Worm (Caenorhabditis elegans): Measurements from ENCODE around the gene Y116A8C.40.

Y116A8C.40 gene

ce11 chrIV:17150871-17151270 lies at the start of gene Y116A8C.40:
Gene Y116A8C.40, minus strand, starts transcription at chrIV:17150971.
- TF ChIP-seq zag-1 (tag; optimal IDR thresholded peaks at IDR 0.05), result no peak

ce11 chrIV:17199706-17200105 lies 48.9 kb upstream of the Y116A8C.40 start:
- TF ChIP-seq nhr-21 (tag; optimal IDR thresholded peaks at IDR 0.05) (no peak), nhr-237 (tag; optimal IDR thresholded peaks at IDR 0.05) (no peak), mbf-1 (tag; optimal IDR thresholded peaks at IDR 0.05) (no peak), lin-39 (tag; optimal IDR thresholded peaks at IDR 0.05) (no peak), aly-2 (tag; optimal IDR thresholded peaks at IDR 0.05) (no peak), crh-2 (tag; optimal IDR thresholded peaks at IDR 0.05) (no peak), mdl-1 (tag; optimal IDR thresholded peaks at IDR 0.05) (no peak), ztf-4 (tag; optimal IDR thresholded peaks at IDR 0.05) (no peak), nhr-11 (tag; optimal IDR thresholded peaks at IDR 0.05) (no peak)

- TF ChIP-seq nhr-237 (tag; optimal IDR thresholded peaks at IDR 0.05) (no peak), F13H6.1 (tag; optimal IDR thresholded peaks at IDR 0.05) (no peak), ceh-16 (tag; optimal IDR thresholded peaks at IDR 0.05) (no peak), egl-27 (tag; optimal IDR thresholded peaks at IDR 0.05) (no peak), ama-1 (optimal IDR thresholded peaks at IDR 0.05) (no peak), ceh-82 (tag; optimal IDR thresholded peaks at IDR 0.05) (no peak), ztf-11 (tag; optimal IDR thresholded peaks at IDR 0.05) (no peak)
These were observed 42.7 kb upstream of the Y116A8C.40 start for ce11 chrIV:17193491-17193890.

- no peak for TF ChIP-seq F13H6.1 (tag; optimal IDR thresholded peaks at IDR 0.05)
- TF ChIP-seq lin-13 (GFP tag; optimal IDR thresholded peaks at IDR 0.05), result no peak
- no peak for TF ChIP-seq ceh-16 (tag; optimal IDR thresholded peaks at IDR 0.05)
- TF ChIP-seq lin-39 (tag; optimal IDR thresholded peaks at IDR 0.05), result no peak
- TF ChIP-seq R02D3.7 (tag; optimal IDR thresholded peaks at IDR 0.05), result no peak
- TF ChIP-seq elt-3 (tag; optimal IDR thresholded peaks at IDR 0.05), result no peak
- TF ChIP-seq unc-39 (tag; optimal IDR thresholded peaks at IDR 0.05), result no peak
- TF ChIP-seq Y55F3AM.14 (GFP tag; optimal IDR thresholded peaks at IDR 0.05), result no peak
- TF ChIP-seq sem-4 (tag; optimal IDR thresholded peaks at IDR 0.05), result no peak
- no peak for TF ChIP-seq nhr-21 (tag; optimal IDR thresholded peaks at IDR 0.05)
- no peak for TF ChIP-seq blmp-1 (tag; optimal IDR thresholded peaks at IDR 0.05; ENCODE audit: insufficient read depth)
- no peak for TF ChIP-seq mdl-1 (tag; optimal IDR thresholded peaks at IDR 0.05)
- TF ChIP-seq C34F6.9 (tag; optimal IDR thresholded peaks at IDR 0.05), result no peak
- TF ChIP-seq unc-62 (GFP tag; optimal IDR thresholded peaks at IDR 0.05), result no peak
- no peak for TF ChIP-seq lin-11 (tag; optimal IDR thresholded peaks at IDR 0.05)
- TF ChIP-seq alr-1 (tag; optimal IDR thresholded peaks at IDR 0.05), result no peak
- no peak for TF ChIP-seq ztf-11 (tag; optimal IDR thresholded peaks at IDR 0.05)
- TF ChIP-seq crh-2 (tag; optimal IDR thresholded peaks at IDR 0.05), result no peak
- TF ChIP-seq nhr-10 (tag; optimal IDR thresholded peaks at IDR 0.05), result no peak
These were observed 41.0 kb upstream of the Y116A8C.40 start, which contains the start of gene flp-17 for ce11 chrIV:17191791-17192190. Gene flp-17, minus strand, starts transcription at chrIV:17191891.

ce11 chrIV:17189193-17189592 lies 38.4 kb upstream of the Y116A8C.40 start:
- no peak for TF ChIP-seq F13H6.1 (tag; optimal IDR thresholded peaks at IDR 0.05)
- TF ChIP-seq nhr-237 (tag; optimal IDR thresholded peaks at IDR 0.05), result no peak
- no peak for TF ChIP-seq lin-13 (GFP tag; optimal IDR thresholded peaks at IDR 0.05)
- no peak for TF ChIP-seq lin-11 (tag; optimal IDR thresholded peaks at IDR 0.05)
- TF ChIP-seq ztf-1 (GFP tag; conservative IDR thresholded peaks at IDR 0.05), result no peak
- no peak for TF ChIP-seq skn-1 (tag; optimal IDR thresholded peaks at IDR 0.05)
- no peak for TF ChIP-seq nhr-21 (tag; optimal IDR thresholded peaks at IDR 0.05)
- TF ChIP-seq Y55F3AM.14 (GFP tag; optimal IDR thresholded peaks at IDR 0.05), result no peak
- no peak for TF ChIP-seq nhr-25 (tag; optimal IDR thresholded peaks at IDR 0.05)
- TF ChIP-seq lin-39 (tag; optimal IDR thresholded peaks at IDR 0.05), result no peak
- TF ChIP-seq ztf-11 (tag; optimal IDR thresholded peaks at IDR 0.05), result no peak
- TF ChIP-seq elt-1 (tag; optimal IDR thresholded peaks at IDR 0.05), result no peak
- no peak for TF ChIP-seq nhr-23 (tag; optimal IDR thresholded peaks at IDR 0.05)
- TF ChIP-seq ama-1 (optimal IDR thresholded peaks at IDR 0.05), result no peak
- no peak for TF ChIP-seq ZK546.5 (tag; optimal IDR thresholded peaks at IDR 0.05)
- TF ChIP-seq nhr-6 (tag; optimal IDR thresholded peaks at IDR 0.05), result no peak
- no peak for TF ChIP-seq C34F6.9 (tag; optimal IDR thresholded peaks at IDR 0.05)

All from whole organism, L2 larva.